Worm (Caenorhabditis elegans) whole organism, dauer: ENCODE data around the gene nuc-1.

Source experiments
- unc-62 ChIP-seq: sonication (generic microtip); optimal IDR thresholded peaks from 2 replicates; lab custom pipeline; 2017; ENCODE audit warnings: missing biosample characterization, missing genetic modification reagents, missing genetic modification characterization

Gene nuc-1

ce11 chrX:9555238-9555637, 15.5 kb downstream of the nuc-1 start:
- TF ChIP-seq unc-62 (GFP tag; lab: Kevin White, UChicago), result no peak

DNA sequence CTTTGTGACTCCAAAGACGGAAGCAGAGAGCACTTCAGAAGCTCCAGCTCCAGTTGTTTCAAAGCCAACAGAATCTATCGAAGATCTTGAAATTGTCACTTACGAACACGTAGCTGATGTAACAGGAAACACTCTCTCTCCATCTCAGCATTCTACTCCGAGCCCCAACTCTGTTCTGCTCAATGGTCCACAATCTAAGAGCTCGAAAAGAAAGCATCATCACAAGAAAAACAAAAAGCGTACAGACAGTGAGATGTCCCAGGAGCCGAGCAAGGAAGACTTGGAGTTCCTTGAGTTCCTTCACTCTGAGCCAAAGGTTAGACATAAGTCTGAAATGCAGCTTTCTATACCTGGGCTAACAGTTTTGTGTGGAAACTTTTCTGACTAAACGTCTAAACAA, 16.3 kb downstream of the nuc-1 start:
- no peak for TF ChIP-seq unc-62 (GFP tag; lab: Kevin White, UChicago)

DNA sequence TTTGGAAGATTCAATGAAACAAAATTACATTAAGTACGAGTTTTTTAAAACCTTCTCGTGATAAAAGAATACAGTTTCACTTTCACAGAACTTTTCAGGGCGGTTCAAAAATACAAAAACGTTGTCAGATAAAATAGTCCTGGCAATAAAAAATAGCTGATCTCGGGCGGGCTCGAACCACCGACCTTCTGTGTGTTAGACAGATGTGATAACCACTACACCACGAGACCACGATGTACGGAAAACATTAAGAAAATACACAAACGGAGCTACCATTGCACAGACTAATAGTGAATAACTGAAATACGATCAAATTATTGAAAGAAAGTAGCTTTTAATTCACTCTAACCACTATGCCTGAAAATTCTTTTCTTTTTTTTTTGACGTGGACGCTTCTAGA, 21.2 kb downstream of the nuc-1 start:
- no peak for TF ChIP-seq unc-62 (GFP tag; lab: Kevin White, UChicago)

- no peak for TF ChIP-seq unc-62 (GFP tag; lab: Kevin White, UChicago)
These were observed 26.2 kb downstream of the nuc-1 start, which contains the start of gene moc-5 for ce11 chrX:9565881-9566280. TSS of gene moc-5 (minus strand) at chrX:9565981.

ce11 chrX:9566429-9566828, 26.7 kb downstream of the nuc-1 start, which contains the start of gene F49E2.2:
TSS of gene F49E2.2 (plus strand) at chrX:9566729.
- TF ChIP-seq unc-62 (GFP tag; lab: Kevin White, UChicago), result no peak

ce11 chrX:9568574-9568973, 28.9 kb downstream of the nuc-1 start:
- TF ChIP-seq unc-62 (GFP tag; lab: Kevin White, UChicago), result no peak

- TF ChIP-seq unc-62 (GFP tag; lab: Kevin White, UChicago), result no peak
These were observed 37.2 kb downstream of the nuc-1 start, which contains the start of gene glb-17 for ce11 chrX:9576928-9577327. TSS of gene glb-17 (minus strand) at chrX:9577028.

- no peak for TF ChIP-seq unc-62 (GFP tag; lab: Kevin White, UChicago)
These were observed 44.6 kb downstream of the nuc-1 start, which contains the start of gene gpx-5 for ce11 chrX:9584333-9584732. TSS of gene gpx-5 (plus strand) at chrX:9584668.

DNA sequence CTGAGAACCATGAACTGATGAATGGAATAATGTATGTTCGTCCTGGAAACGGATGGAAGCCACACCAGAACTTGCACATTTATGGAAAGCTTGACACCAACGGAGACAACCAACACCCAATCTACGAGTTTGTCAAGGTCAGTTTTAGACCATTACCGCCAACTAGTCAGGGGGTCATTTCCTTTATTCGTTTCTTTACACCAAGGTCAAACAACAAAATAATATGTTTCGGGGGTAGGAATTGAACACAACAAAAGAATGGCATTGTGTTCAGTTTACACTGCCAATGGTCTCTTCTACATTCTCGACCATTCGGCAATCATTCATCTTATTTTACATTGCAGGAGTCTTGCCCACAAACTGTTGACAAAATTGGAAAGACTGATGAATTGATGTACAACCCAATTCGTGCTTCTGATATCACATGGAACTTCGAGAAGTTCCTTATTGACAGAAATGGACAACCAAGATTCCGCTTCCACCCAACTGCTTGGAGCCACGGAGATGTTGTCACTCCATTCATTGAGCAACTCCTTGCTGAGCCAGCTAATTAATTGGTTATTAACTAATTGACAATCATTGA, 46.0 kb downstream of the nuc-1 start:
- TF ChIP-seq unc-62 (GFP tag; lab: Kevin White, UChicago), result no peak

DNA sequence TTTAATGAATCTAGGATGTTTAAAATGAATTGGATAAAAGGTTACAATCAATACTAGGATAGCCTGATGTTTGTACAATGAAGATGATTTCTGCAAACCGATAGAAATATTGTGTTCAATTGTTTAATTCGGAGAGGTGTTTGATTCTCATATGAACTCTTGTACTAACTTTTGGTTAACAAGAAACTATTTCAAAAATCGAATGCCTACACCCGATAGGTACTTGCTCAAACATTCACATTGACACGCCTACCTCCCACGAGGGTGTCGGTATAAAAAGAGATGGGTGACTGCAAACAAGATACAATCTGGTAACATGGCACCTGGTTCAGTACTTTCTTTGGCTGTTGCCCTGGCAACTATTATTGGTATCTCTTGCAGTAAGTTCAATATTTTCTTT, 47.9 kb downstream of the nuc-1 start, which contains the start of gene gpx-3:
Gene gpx-3, plus strand, starts transcription at position 301 of the 400 bp plus-strand sequence.
- TF ChIP-seq unc-62 (GFP tag; lab: Kevin White, UChicago), result no peak

- no peak for TF ChIP-seq unc-62 (GFP tag; lab: Kevin White, UChicago)
These were observed 49.4 kb downstream of the nuc-1 start, which contains the start of gene del-8 for ce11 chrX:9589123-9589522. TSS of gene del-8 (plus strand) at chrX:9589423.
